Worm (Caenorhabditis elegans): ENCODE data around the gene such-1.

The such-1 gene

DNA sequence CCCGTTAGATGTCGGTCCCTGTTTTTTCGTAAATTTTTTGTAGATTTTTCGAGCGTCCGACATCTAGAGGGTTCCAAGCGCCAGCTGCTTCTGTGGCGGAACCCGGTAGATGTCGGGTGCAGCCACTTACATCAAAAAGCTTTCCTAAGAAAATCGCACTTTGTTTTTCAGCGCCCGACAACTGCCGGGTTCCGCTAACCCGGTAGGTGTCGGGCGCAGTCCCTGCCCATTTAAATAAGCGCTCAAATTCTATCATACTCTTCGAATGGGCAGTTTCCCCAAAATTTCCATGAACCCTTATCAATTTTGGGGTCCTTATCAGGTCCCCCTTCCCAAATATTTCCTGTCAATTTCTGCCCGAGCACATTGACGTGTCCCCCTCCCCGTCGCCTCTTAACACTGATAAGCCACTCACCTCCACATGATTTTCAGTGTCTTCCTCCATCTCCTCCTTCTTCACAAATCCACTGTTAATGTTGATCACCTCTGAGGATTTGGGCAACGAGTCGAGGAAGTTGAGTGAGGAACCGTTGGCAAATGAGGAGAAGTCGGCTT is 58.1 kb downstream of the such-1 start:
- peak; percentile 27 for TF ChIP-seq ref-2 (tag; optimal IDR thresholded peaks at IDR 0.05)
- TF ChIP-seq elt-2 (tag; optimal IDR thresholded peaks at IDR 0.05), result peak; percentile 93
- TF ChIP-seq sox-2 (GFP tag; IDR thresholded peaks at IDR 0.05), result no peak
- no peak for TF ChIP-seq F13H6.1 (tag; optimal IDR thresholded peaks at IDR 0.05)
- no peak for TF ChIP-seq tbx-7 (tag; optimal IDR thresholded peaks at IDR 0.05)
- no peak for TF ChIP-seq ceh-48 (tag; optimal IDR thresholded peaks at IDR 0.05)
- TF ChIP-seq hlh-15 (tag; optimal IDR thresholded peaks at IDR 0.05), result no peak
- no peak for TF ChIP-seq nfya-1 (tag; optimal IDR thresholded peaks at IDR 0.05)
- no peak for TF ChIP-seq ceh-6 (GFP tag; optimal IDR thresholded peaks at IDR 0.05)
- TF ChIP-seq pag-3 (tag; optimal IDR thresholded peaks at IDR 0.05; ENCODE audit: borderline replicate concordance), result no peak

DNA sequence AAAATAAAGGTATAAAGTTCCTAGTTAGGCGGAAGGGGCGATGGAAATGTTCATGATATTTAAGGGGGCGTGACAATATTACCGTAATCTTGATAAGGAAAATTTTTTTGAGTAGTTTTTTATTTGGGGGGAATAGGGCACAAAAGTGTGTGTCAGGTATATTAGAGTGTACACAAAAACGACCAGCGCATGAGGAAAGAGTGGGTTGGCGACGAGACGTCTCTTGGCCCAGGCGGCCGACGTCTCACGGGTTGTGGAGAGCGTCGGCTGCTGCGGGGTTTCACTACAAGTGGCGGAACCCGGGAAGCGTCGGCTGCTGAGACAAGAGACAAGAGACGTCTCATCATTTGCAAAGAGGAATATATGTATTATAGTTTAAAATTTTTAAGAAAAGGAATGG is 59.8 kb downstream of the such-1 start:
- no peak for TF ChIP-seq ceh-9 (tag; optimal IDR thresholded peaks at IDR 0.05)
- no peak for TF ChIP-seq zip-5 (tag; optimal IDR thresholded peaks at IDR 0.05)
- no peak for TF ChIP-seq unc-3 (GFP tag; conservative IDR thresholded peaks at IDR 0.05)
- no peak for TF ChIP-seq unc-3 (tag; optimal IDR thresholded peaks at IDR 0.05)
- TF ChIP-seq elt-2 (tag; optimal IDR thresholded peaks at IDR 0.05), result peak; percentile 6
- peak; percentile 52 for TF ChIP-seq ref-2 (tag; optimal IDR thresholded peaks at IDR 0.05)

All from whole organism, late embryonic.